ENCODE assay signal across 1 fruit fly cellular context in genomic region chr3L:12806290-12806743, dm6.
TF ChIP-seq lines count a peak whose summit lies in the region.

No protein-coding gene starts in this region.

TF ChIP-seq in whole organism, embryonic, 481 proteins besides CTCF, POLR2A, EP300 and RAD21 (continued from another document and continues in another):
- peak; percentile 52 for TF ChIP-seq Asciz (GFP tag; optimal IDR thresholded peaks at IDR 0.05; lab: Kevin White, UChicago)
- TF ChIP-seq Opbp (GFP tag; IDR thresholded peaks at IDR 0.05; lab: Robert Waterston, UW; ENCODE audit: partially characterized antibody), result no peak
- TF ChIP-seq PHDP (tag; optimal IDR thresholded peaks at IDR 0.05; lab: Kevin White, UChicago), result peak; percentile 76
- TF ChIP-seq CG4404 (GFP tag; IDR thresholded peaks at IDR 0.05; lab: Robert Waterston, UW), result no peak
- TF ChIP-seq aop (GFP tag; IDR thresholded peaks at IDR 0.05; lab: Robert Waterston, UW), result no peak
- TF ChIP-seq CG9817 (tag; optimal IDR thresholded peaks at IDR 0.05; lab: Kevin White, UChicago), result peak; percentile 6
- TF ChIP-seq CG3281 (GFP tag; optimal IDR thresholded peaks at IDR 0.05; lab: Kevin White, UChicago), result peak; percentile 59
- TF ChIP-seq seq (GFP tag; IDR thresholded peaks at IDR 0.05; lab: Robert Waterston, UW), result no peak
- TF ChIP-seq crp (GFP tag; optimal IDR thresholded peaks at IDR 0.05; lab: Kevin White, UChicago), result no peak
- no peak for TF ChIP-seq C15 (GFP tag; IDR thresholded peaks at IDR 0.05; lab: Robert Waterston, UW)
- TF ChIP-seq her (GFP tag; optimal IDR thresholded peaks at IDR 0.05; lab: Kevin White, UChicago), result no peak
- no peak for TF ChIP-seq ac (GFP tag; optimal IDR thresholded peaks at IDR 0.05; lab: Kevin White, UChicago)
- TF ChIP-seq hbn (GFP tag; IDR thresholded peaks at IDR 0.05; lab: Robert Waterston, UW; ENCODE audit: partially characterized antibody), result no peak
- no peak for TF ChIP-seq Hey (tag; optimal IDR thresholded peaks at IDR 0.05; lab: Kevin White, UChicago)
- TF ChIP-seq Meics (GFP tag; optimal IDR thresholded peaks at IDR 0.05; lab: Kevin White, UChicago), result peak; percentile 58
- no peak for TF ChIP-seq Dll (GFP tag; IDR thresholded peaks at IDR 0.05; lab: Robert Waterston, UW; ENCODE audit: partially characterized antibody)
- TF ChIP-seq CG16779 (GFP tag; IDR thresholded peaks at IDR 0.05; lab: Robert Waterston, UW), result no peak
- TF ChIP-seq sna (GFP tag; IDR thresholded peaks at IDR 0.05; lab: Robert Waterston, UW; ENCODE audit: partially characterized antibody), result no peak
- TF ChIP-seq CG30020 (tag; optimal IDR thresholded peaks at IDR 0.05; lab: Kevin White, UChicago), result peak; percentile 7
- peak; percentile 33 for TF ChIP-seq salm (tag; optimal IDR thresholded peaks at IDR 0.05; lab: Kevin White, UChicago)
- TF ChIP-seq ATbp (GFP tag; optimal IDR thresholded peaks at IDR 0.05; lab: Kevin White, UChicago), result peak; percentile 66
- peak; percentile 68 for TF ChIP-seq Xbp1 (GFP tag; optimal IDR thresholded peaks at IDR 0.05; lab: Kevin White, UChicago)
- no peak for TF ChIP-seq luna (GFP tag; optimal IDR thresholded peaks at IDR 0.05; lab: Kevin White, UChicago)
- TF ChIP-seq MTF-1 (GFP tag; optimal IDR thresholded peaks at IDR 0.05; lab: Kevin White, UChicago; ENCODE audit: borderline replicate concordance), result peak; percentile 51
- no peak for TF ChIP-seq CG1647 (GFP tag; optimal IDR thresholded peaks at IDR 0.05; lab: Kevin White, UChicago)
- peak; percentile 11 for TF ChIP-seq CG13296 (GFP tag; optimal IDR thresholded peaks at IDR 0.05; lab: Kevin White, UChicago)
- peak in 1 of 2 experiments; percentile 75 for TF ChIP-seq Hr51 (GFP tag; optimal IDR thresholded peaks at IDR 0.05; lab: Kevin White, UChicago)
- peak; percentile 33 for TF ChIP-seq sug (tag; optimal IDR thresholded peaks at IDR 0.05; lab: Kevin White, UChicago)
- TF ChIP-seq Bteb2 (GFP tag; optimal IDR thresholded peaks at IDR 0.05; lab: Kevin White, UChicago), result no peak
- peak; percentile 99 for TF ChIP-seq psq (GFP tag; optimal IDR thresholded peaks at IDR 0.05; lab: Kevin White, UChicago)
- TF ChIP-seq croc (GFP tag; conservative IDR thresholded peaks at IDR 0.05; lab: Robert Waterston, UW), result no peak
- TF ChIP-seq Hmx (GFP tag; optimal IDR thresholded peaks at IDR 0.05; lab: Kevin White, UChicago), result no peak
- no peak for TF ChIP-seq CG9876 (GFP tag; optimal IDR thresholded peaks at IDR 0.05; lab: Kevin White, UChicago)
- TF ChIP-seq gce (GFP tag; IDR thresholded peaks at IDR 0.05; lab: Robert Waterston, UW), result no peak
- no peak for TF ChIP-seq slp2 (GFP tag; optimal IDR thresholded peaks at IDR 0.05; lab: Kevin White, UChicago)
- no peak for TF ChIP-seq ranshi (GFP tag; IDR thresholded peaks at IDR 0.05; lab: Robert Waterston, UW)
- TF ChIP-seq CG3838 (GFP tag; optimal IDR thresholded peaks at IDR 0.05; lab: Kevin White, UChicago), result no peak
- TF ChIP-seq jigr1 (GFP tag; IDR thresholded peaks at IDR 0.05; lab: Robert Waterston, UW), result no peak
- peak; percentile 63 for TF ChIP-seq CG2678 (tag; optimal IDR thresholded peaks at IDR 0.05; lab: Kevin White, UChicago)
- TF ChIP-seq ssp (GFP tag; IDR thresholded peaks at IDR 0.05; lab: Robert Waterston, UW), result no peak
- TF ChIP-seq B-H1 (GFP tag; IDR thresholded peaks at IDR 0.05; lab: Robert Waterston, UW), result no peak
- peak; percentile 45 for TF ChIP-seq Nf-YC (tag; optimal IDR thresholded peaks at IDR 0.05; lab: Kevin White, UChicago)
- TF ChIP-seq HLH4C (GFP tag; IDR thresholded peaks at IDR 0.05; lab: Robert Waterston, UW; ENCODE audit: partially characterized antibody), result no peak
- TF ChIP-seq CG43689 (GFP tag; IDR thresholded peaks at IDR 0.05; lab: Robert Waterston, UW), result no peak
- no peak for TF ChIP-seq chn (GFP tag; optimal IDR thresholded peaks at IDR 0.05; lab: Kevin White, UChicago)
- TF ChIP-seq CG3847 (GFP tag; IDR thresholded peaks at IDR 0.05; lab: Robert Waterston, UW), result no peak
- TF ChIP-seq HmgZ (tag; optimal IDR thresholded peaks at IDR 0.05; lab: Kevin White, UChicago), result peak; percentile 35
- TF ChIP-seq Chrac-16 (GFP tag; optimal IDR thresholded peaks at IDR 0.05; lab: Kevin White, UChicago), result peak; percentile 22
- TF ChIP-seq p53 (GFP tag; optimal IDR thresholded peaks at IDR 0.05; lab: Kevin White, UChicago), result no peak
- no peak for TF ChIP-seq pfk (GFP tag; optimal IDR thresholded peaks at IDR 0.05; lab: Kevin White, UChicago)
- TF ChIP-seq br (optimal IDR thresholded peaks at IDR 0.05; lab: Kevin White, UChicago), result no peak
- no peak for TF ChIP-seq pho (GFP tag; optimal IDR thresholded peaks at IDR 0.05; lab: Kevin White, UChicago)
- peak; percentile 90 for TF ChIP-seq sens (GFP tag; lab: Kevin White, UChicago)
- peak; percentile 58 for TF ChIP-seq Rfx (GFP tag; IDR thresholded peaks at IDR 0.05; lab: Robert Waterston, UW)
- peak; percentile 73 for TF ChIP-seq gem (tag; optimal IDR thresholded peaks at IDR 0.05; lab: Kevin White, UChicago)
- TF ChIP-seq CG10979 (tag; optimal IDR thresholded peaks at IDR 0.05; lab: Kevin White, UChicago), result peak; percentile 61
- peak; percentile 69 for TF ChIP-seq tap (tag; optimal IDR thresholded peaks at IDR 0.05; lab: Kevin White, UChicago)
- TF ChIP-seq NK7.1 (GFP tag; optimal IDR thresholded peaks at IDR 0.05; lab: Kevin White, UChicago), result no peak
- no peak for TF ChIP-seq CG14965 (GFP tag; optimal IDR thresholded peaks at IDR 0.05; lab: Kevin White, UChicago; ENCODE audit: borderline replicate concordance)
- peak; percentile 4 for TF ChIP-seq CG2202 (tag; optimal IDR thresholded peaks at IDR 0.05; lab: Kevin White, UChicago)
- TF ChIP-seq fu2 (GFP tag; optimal IDR thresholded peaks at IDR 0.05; lab: Kevin White, UChicago), result no peak
- TF ChIP-seq crc (GFP tag; optimal IDR thresholded peaks at IDR 0.05; lab: Kevin White, UChicago), result no peak
- TF ChIP-seq crol (GFP tag; IDR thresholded peaks at IDR 0.05; lab: Robert Waterston, UW), result peak; percentile 77; the same call in 1 of the 2 replicates
- TF ChIP-seq jing (GFP tag; optimal IDR thresholded peaks at IDR 0.05; lab: Kevin White, UChicago), result no peak
- TF ChIP-seq nom (GFP tag; optimal IDR thresholded peaks at IDR 0.05; lab: Kevin White, UChicago), result peak; percentile 45
- TF ChIP-seq Jarid2 (GFP tag; optimal IDR thresholded peaks at IDR 0.05; lab: Kevin White, UChicago), result no peak
- TF ChIP-seq CG32532 (GFP tag; IDR thresholded peaks at IDR 0.05; lab: Robert Waterston, UW), result peak; percentile 66
- TF ChIP-seq Lpt (GFP tag; optimal IDR thresholded peaks at IDR 0.05; lab: Kevin White, UChicago), result no peak
- TF ChIP-seq ara (GFP tag; IDR thresholded peaks at IDR 0.05; lab: Robert Waterston, UW), result no peak
- TF ChIP-seq Tbp (GFP tag; optimal IDR thresholded peaks at IDR 0.05; lab: Kevin White, UChicago), result no peak
- no peak for TF ChIP-seq tio (GFP tag; optimal IDR thresholded peaks at IDR 0.05; lab: Kevin White, UChicago)
- 0 out of 2 replicates have a peak, but pooled peaks have one; percentile 14 for TF ChIP-seq CG14441 (GFP tag; IDR thresholded peaks at IDR 0.05; lab: Robert Waterston, UW)
- no peak for TF ChIP-seq bigmax (GFP tag; optimal IDR thresholded peaks at IDR 0.05; lab: Kevin White, UChicago)
- TF ChIP-seq sqz (GFP tag; optimal IDR thresholded peaks at IDR 0.05; lab: Kevin White, UChicago), result no peak
- no peak for TF ChIP-seq sens-2 (GFP tag; IDR thresholded peaks at IDR 0.05; lab: Robert Waterston, UW)
- peak; percentile 42 for TF ChIP-seq CG8388 (GFP tag; optimal IDR thresholded peaks at IDR 0.05; lab: Kevin White, UChicago)
- TF ChIP-seq CG11085 (GFP tag; IDR thresholded peaks at IDR 0.05; lab: Robert Waterston, UW), result no peak
- peak; percentile 34 for TF ChIP-seq CG9437 (GFP tag; optimal IDR thresholded peaks at IDR 0.05; lab: Kevin White, UChicago)
- TF ChIP-seq CG4820 (GFP tag; optimal IDR thresholded peaks at IDR 0.05; lab: Kevin White, UChicago), result no peak
- peak; percentile 65 for TF ChIP-seq CG17385 (GFP tag; optimal IDR thresholded peaks at IDR 0.05; lab: Kevin White, UChicago)
- TF ChIP-seq wor (GFP tag; IDR thresholded peaks at IDR 0.05; lab: Robert Waterston, UW), result no peak
- TF ChIP-seq ham (GFP tag; IDR thresholded peaks at IDR 0.05; lab: Robert Waterston, UW), result no peak
- no peak for TF ChIP-seq gsb (GFP tag; IDR thresholded peaks at IDR 0.05; lab: Robert Waterston, UW)
- no peak for TF ChIP-seq NC2β (GFP tag; optimal IDR thresholded peaks at IDR 0.05; lab: Kevin White, UChicago)
- peak; percentile 57 for TF ChIP-seq Ptx1 (GFP tag; IDR thresholded peaks at IDR 0.05; lab: Robert Waterston, UW)
- TF ChIP-seq chinmo (GFP tag; IDR thresholded peaks at IDR 0.05; lab: Robert Waterston, UW; ENCODE audit: partially characterized antibody), result peak; percentile 95; the same call in 3 of the 4 replicates
- peak; percentile 73 for TF ChIP-seq CG4360 (GFP tag; IDR thresholded peaks at IDR 0.05; lab: Robert Waterston, UW)
- TF ChIP-seq CG12659 (GFP tag; optimal IDR thresholded peaks at IDR 0.05; lab: Kevin White, UChicago), result peak; percentile 21
- peak; percentile 39 for TF ChIP-seq Oli (tag; optimal IDR thresholded peaks at IDR 0.05; lab: Kevin White, UChicago)
- TF ChIP-seq pzg (GFP tag; optimal IDR thresholded peaks at IDR 0.05; lab: Kevin White, UChicago), result no peak
- TF ChIP-seq klu (GFP tag; IDR thresholded peaks at IDR 0.05; lab: Robert Waterston, UW), result no peak
- TF ChIP-seq dm (GFP tag; optimal IDR thresholded peaks at IDR 0.05; lab: Kevin White, UChicago), result no peak
- peak in 1 of 2 experiments; percentile 65 for TF ChIP-seq bsh (GFP tag; optimal IDR thresholded peaks at IDR 0.05; lab: Kevin White, UChicago)
- peak; percentile 35 for TF ChIP-seq D19B (GFP tag; optimal IDR thresholded peaks at IDR 0.05; lab: Kevin White, UChicago)
- no peak for TF ChIP-seq ttk (GFP tag; IDR thresholded peaks at IDR 0.05; lab: Robert Waterston, UW)
- TF ChIP-seq CG4282 (GFP tag; optimal IDR thresholded peaks at IDR 0.05; lab: Kevin White, UChicago), result no peak
- TF ChIP-seq fd102C (GFP tag; optimal IDR thresholded peaks at IDR 0.05; lab: Kevin White, UChicago), result no peak
- TF ChIP-seq zen (tag; optimal IDR thresholded peaks at IDR 0.05; lab: Kevin White, UChicago), result no peak
- TF ChIP-seq Optix (GFP tag; IDR thresholded peaks at IDR 0.05; lab: Robert Waterston, UW), result no peak
- TF ChIP-seq CG16863 (GFP tag; optimal IDR thresholded peaks at IDR 0.05; lab: Kevin White, UChicago), result no peak
- TF ChIP-seq Dbx (GFP tag; IDR thresholded peaks at IDR 0.05; lab: Robert Waterston, UW), result no peak
- TF ChIP-seq CG32772 (GFP tag; IDR thresholded peaks at IDR 0.05; lab: Robert Waterston, UW), result no peak
- TF ChIP-seq ro (GFP tag; IDR thresholded peaks at IDR 0.05; lab: Robert Waterston, UW), result no peak
- TF ChIP-seq disco-r (GFP tag; optimal IDR thresholded peaks at IDR 0.05; lab: Kevin White, UChicago), result no peak
- TF ChIP-seq Fer3 (tag; optimal IDR thresholded peaks at IDR 0.05; lab: Kevin White, UChicago), result peak; percentile 35
- TF ChIP-seq wek (GFP tag; optimal IDR thresholded peaks at IDR 0.05; lab: Kevin White, UChicago), result no peak
- no peak for TF ChIP-seq slou (GFP tag; optimal IDR thresholded peaks at IDR 0.05; lab: Kevin White, UChicago)
- TF ChIP-seq CG6175 (GFP tag; IDR thresholded peaks at IDR 0.05; lab: Robert Waterston, UW), result no peak
- TF ChIP-seq CG10274 (GFP tag; optimal IDR thresholded peaks at IDR 0.05; lab: Kevin White, UChicago), result no peak
- no peak for TF ChIP-seq trh (GFP tag; optimal IDR thresholded peaks at IDR 0.05; lab: Kevin White, UChicago)
- no peak for TF ChIP-seq sisA (GFP tag; IDR thresholded peaks at IDR 0.05; lab: Robert Waterston, UW)
- peak; percentile 37 for TF ChIP-seq CG33557 (GFP tag; optimal IDR thresholded peaks at IDR 0.05; lab: Kevin White, UChicago)
- TF ChIP-seq CG13287 (GFP tag; IDR thresholded peaks at IDR 0.05; lab: Robert Waterston, UW; ENCODE audit: partially characterized antibody), result no peak
- TF ChIP-seq otp (GFP tag; IDR thresholded peaks at IDR 0.05; lab: Robert Waterston, UW), result peak; percentile 43; the same call in 1 of the 3 replicates
- no peak for TF ChIP-seq Abd-B (GFP tag; optimal IDR thresholded peaks at IDR 0.05; lab: Kevin White, UChicago)
- no peak for TF ChIP-seq CG8478 (optimal IDR thresholded peaks at IDR 0.05; lab: Kevin White, UChicago)
- no peak for TF ChIP-seq dan (GFP tag; IDR thresholded peaks at IDR 0.05; lab: Robert Waterston, UW)
- peak; percentile 65 for TF ChIP-seq dmrt99B (tag; optimal IDR thresholded peaks at IDR 0.05; lab: Kevin White, UChicago)
- peak; percentile 66 for TF ChIP-seq Dek (tag; optimal IDR thresholded peaks at IDR 0.05; lab: Kevin White, UChicago)
- TF ChIP-seq CG42726 (GFP tag; IDR thresholded peaks at IDR 0.05; lab: Robert Waterston, UW; ENCODE audit: partially characterized antibody), result no peak
- no peak for TF ChIP-seq CG1792 (GFP tag; optimal IDR thresholded peaks at IDR 0.05; lab: Kevin White, UChicago)
- TF ChIP-seq CG1602 (GFP tag; optimal IDR thresholded peaks at IDR 0.05; lab: Kevin White, UChicago), result peak; percentile 20
- TF ChIP-seq az2 (GFP tag; optimal IDR thresholded peaks at IDR 0.05; lab: Kevin White, UChicago), result peak; percentile 54
- TF ChIP-seq CG10462 (GFP tag; optimal IDR thresholded peaks at IDR 0.05; lab: Kevin White, UChicago), result peak; percentile 34
- TF ChIP-seq CG5245 (GFP tag; optimal IDR thresholded peaks at IDR 0.05; lab: Kevin White, UChicago), result peak; percentile 21
- TF ChIP-seq NC2α (GFP tag; optimal IDR thresholded peaks at IDR 0.05; lab: Kevin White, UChicago), result no peak
- no peak for TF ChIP-seq CG15073 (GFP tag; optimal IDR thresholded peaks at IDR 0.05; lab: Kevin White, UChicago)
- TF ChIP-seq mirr (GFP tag; optimal IDR thresholded peaks at IDR 0.05; lab: Kevin White, UChicago), result no peak
- TF ChIP-seq CG15269 (tag; optimal IDR thresholded peaks at IDR 0.05; lab: Kevin White, UChicago), result peak; percentile 80
- TF ChIP-seq D19A (tag; optimal IDR thresholded peaks at IDR 0.05; lab: Kevin White, UChicago), result peak; percentile 76
- no peak for TF ChIP-seq cas (GFP tag; IDR thresholded peaks at IDR 0.05; lab: Robert Waterston, UW)
- peak; percentile 41 for TF ChIP-seq CG10147 (GFP tag; optimal IDR thresholded peaks at IDR 0.05; lab: Kevin White, UChicago)
- TF ChIP-seq z (GFP tag; IDR thresholded peaks at IDR 0.05; lab: Robert Waterston, UW), result no peak
- TF ChIP-seq CG4424 (GFP tag; optimal IDR thresholded peaks at IDR 0.05; lab: Kevin White, UChicago), result peak; percentile 19
- no peak for TF ChIP-seq CG18011 (GFP tag; optimal IDR thresholded peaks at IDR 0.05; lab: Kevin White, UChicago)
- TF ChIP-seq exex (tag; optimal IDR thresholded peaks at IDR 0.05; lab: Kevin White, UChicago), result no peak
- peak; percentile 44 for TF ChIP-seq ewg (GFP tag; optimal IDR thresholded peaks at IDR 0.05; lab: Kevin White, UChicago)
